Worm (Caenorhabditis elegans): Measurements from ENCODE around the gene unc-82.

Gene unc-82

DNA sequence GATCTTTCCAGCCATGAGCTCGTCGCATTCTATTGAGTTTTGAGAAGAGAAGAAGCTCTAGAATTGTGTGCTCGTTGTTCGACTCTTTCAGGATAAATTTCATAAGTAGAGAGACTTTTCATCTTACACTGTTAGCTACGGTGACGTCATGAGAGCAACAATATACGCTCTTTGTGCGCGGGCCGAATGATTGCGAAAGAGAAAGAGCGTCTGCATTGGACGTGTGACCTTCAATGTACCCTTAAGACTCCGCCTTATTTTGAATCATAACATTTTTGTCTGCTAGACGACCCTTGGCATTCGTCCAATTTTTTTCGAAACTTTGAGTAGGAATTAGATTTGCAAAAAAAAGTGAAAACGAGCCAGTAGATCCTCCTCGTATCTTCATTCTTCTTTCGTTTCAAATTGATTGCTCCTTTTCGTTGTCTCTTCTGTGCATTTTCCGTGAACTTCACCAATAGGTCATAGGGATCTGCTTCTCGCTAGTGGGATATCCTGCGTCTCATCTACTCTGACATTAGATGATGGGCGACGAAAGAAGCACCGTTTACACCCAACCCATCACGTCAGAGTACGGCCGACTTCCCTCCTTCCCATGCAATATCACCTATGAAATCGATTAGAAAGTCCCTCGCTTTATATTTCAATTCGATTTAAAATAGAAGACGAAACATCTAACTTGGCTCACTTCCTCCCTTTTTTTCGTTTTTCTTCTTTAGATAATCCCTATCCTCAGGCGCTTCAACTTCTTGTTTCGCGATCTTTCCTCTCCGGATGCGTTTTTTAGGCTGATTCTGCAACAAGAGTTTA is 32.6 kb upstream of the unc-82 start:
- TF ChIP-seq hlh-30 (tag; optimal IDR thresholded peaks at IDR 0.05; ENCODE audit: insufficient read depth) (peak; percentile 73), nhr-102 (tag; optimal IDR thresholded peaks at IDR 0.05) (no peak), unc-130 (GFP tag; optimal IDR thresholded peaks at IDR 0.05) (no peak), sdz-12 (GFP tag; optimal IDR thresholded peaks at IDR 0.05) (no peak), ceh-44 (GFP tag; IDR thresholded peaks at IDR 0.05) (no peak), egl-43 (GFP tag; IDR thresholded peaks at IDR 0.05) (no peak), madf-5 (GFP tag; IDR thresholded peaks at IDR 0.05) (no peak), unc-39 (tag; optimal IDR thresholded peaks at IDR 0.05) (no peak), lir-3 (tag; optimal IDR thresholded peaks at IDR 0.05) (no peak), nhr-28 (tag; optimal IDR thresholded peaks at IDR 0.05) (no peak), nhr-25 (tag; optimal IDR thresholded peaks at IDR 0.05; ENCODE audit: borderline replicate concordance, insufficient read depth) (no peak), aly-2 (tag; optimal IDR thresholded peaks at IDR 0.05) (no peak), nhr-111 (GFP tag; optimal IDR thresholded peaks at IDR 0.05) (no peak), spr-1 (tag; optimal IDR thresholded peaks at IDR 0.05) (no peak), ZK546.5 (tag; optimal IDR thresholded peaks at IDR 0.05) (no peak), fkh-10 (GFP tag; optimal IDR thresholded peaks at IDR 0.05) (peak; percentile 7), nhr-48 (tag; optimal IDR thresholded peaks at IDR 0.05) (no peak), unc-62 (GFP tag; optimal IDR thresholded peaks at IDR 0.05 in 1 of 2) (peak in 1 of 2 experiments; percentile 97), unc-62 (tag; optimal IDR thresholded peaks at IDR 0.05) (no peak), cey-2 (tag; optimal IDR thresholded peaks at IDR 0.05; ENCODE audit: borderline replicate concordance, insufficient read depth) (no peak), zip-11 (GFP tag; IDR thresholded peaks at IDR 0.05) (no peak), nhr-10 (tag; optimal IDR thresholded peaks at IDR 0.05) (no peak), Y105C5A.15 (GFP tag; IDR thresholded peaks at IDR 0.05) (no peak), tag-97 (GFP tag; IDR thresholded peaks at IDR 0.05) (no peak), pqm-1 (tag; optimal IDR thresholded peaks at IDR 0.05) (no peak), F44E2.7 (GFP tag; IDR thresholded peaks at IDR 0.05) (no peak), lim-7 (GFP tag; IDR thresholded peaks at IDR 0.05) (peak; percentile 56; the same call in 1 of the 2 replicates), rbr-2 (tag; optimal IDR thresholded peaks at IDR 0.05) (peak; percentile 62), lin-15B (tag; optimal IDR thresholded peaks at IDR 0.05) (no peak), ztf-7 (tag; optimal IDR thresholded peaks at IDR 0.05) (no peak), ceh-28 (tag; optimal IDR thresholded peaks at IDR 0.05) (no peak), saeg-2 (GFP tag; IDR thresholded peaks at IDR 0.05) (no peak), egl-27 (tag; optimal IDR thresholded peaks at IDR 0.05) (no peak), mep-1 (tag; optimal IDR thresholded peaks at IDR 0.05) (peak; percentile 65), hif-1 (tag; optimal IDR thresholded peaks at IDR 0.05) (peak in 1 of 2 experiments; percentile 58), F10B5.3 (tag; optimal IDR thresholded peaks at IDR 0.05) (no peak), daf-19 (GFP tag; conservative IDR thresholded peaks at IDR 0.05) (no peak), F49E8.2 (tag; optimal IDR thresholded peaks at IDR 0.05; ENCODE audit: borderline replicate concordance) (no peak), lin-13 (GFP tag; optimal IDR thresholded peaks at IDR 0.05) (no peak), snpc-4 (tag; optimal IDR thresholded peaks at IDR 0.05) (no peak), hlh-11 (tag; optimal IDR thresholded peaks at IDR 0.05) (peak; percentile 67), snpc-1.2 (GFP tag; IDR thresholded peaks at IDR 0.05) (no peak), nhr-77 (tag; optimal IDR thresholded peaks at IDR 0.05) (no peak), zfp-3 (GFP tag; conservative IDR thresholded peaks at IDR 0.05) (no peak), nhr-11 (tag; optimal IDR thresholded peaks at IDR 0.05) (peak; percentile 31), daf-8 (GFP tag; IDR thresholded peaks at IDR 0.05) (no peak), duxl-1 (tag; optimal IDR thresholded peaks at IDR 0.05; ENCODE audit: poor library complexity) (no peak), dve-1 (tag; optimal IDR thresholded peaks at IDR 0.05; ENCODE audit: insufficient read depth) (peak; percentile 12), spr-3 (GFP tag; optimal IDR thresholded peaks at IDR 0.05) (no peak), ceh-82 (tag; optimal IDR thresholded peaks at IDR 0.05) (no peak)
